Worm (Caenorhabditis elegans) whole organism, L2 larva: ENCODE data around the gene rap-1.

ENCODE experiments used
- C34F6.9 ChIP-seq: fragments of 150-350 bp; optimal IDR thresholded peaks from 2 replicates; lab custom pipeline; 2014; ENCODE audit warnings: missing biosample characterization, missing genetic modification characterization
- F13H6.1 ChIP-seq: sonication (generic microtip); optimal IDR thresholded peaks from 2 replicates; lab custom pipeline; 2016; ENCODE audit warnings: missing genetic modification characterization, missing compliant biosample characterization
- R02D3.7 ChIP-seq: fragments of 150-350 bp; optimal IDR thresholded peaks from 2 replicates; lab custom pipeline; 2014; ENCODE audit warnings: missing biosample characterization, missing genetic modification characterization
- ZK546.5 ChIP-seq: sonication (generic microtip); optimal IDR thresholded peaks from 2 replicates; lab custom pipeline; 2017; ENCODE audit warnings: missing biosample characterization, missing genetic modification characterization
- alr-1 ChIP-seq: fragments of 150-350 bp; optimal IDR thresholded peaks from 2 replicates; lab custom pipeline; 2014; ENCODE audit warnings: missing biosample characterization, missing genetic modification characterization
- aly-2 ChIP-seq: fragments of 150-350 bp; optimal IDR thresholded peaks from 2 replicates; lab custom pipeline; 2014; ENCODE audit warnings: missing biosample characterization, missing genetic modification characterization
- ama-1 ChIP-seq: fragments of 150-350 bp; optimal IDR thresholded peaks from 2 replicates; lab custom pipeline; 2018; ENCODE audit warnings: inconsistent platforms
- ceh-16 ChIP-seq: fragments of 150-350 bp; optimal IDR thresholded peaks from 2 replicates; lab custom pipeline; 2014; ENCODE audit warnings: missing biosample characterization, missing genetic modification characterization
- ceh-82 ChIP-seq: fragments of 150-350 bp; optimal IDR thresholded peaks from 2 replicates; lab custom pipeline; 2014; ENCODE audit warnings: missing biosample characterization, missing genetic modification characterization
- crh-2 ChIP-seq: sonication (generic microtip); optimal IDR thresholded peaks from 2 replicates; lab custom pipeline; 2017; ENCODE audit warnings: missing biosample characterization, missing genetic modification characterization
- elt-3 ChIP-seq: sonication (generic microtip); optimal IDR thresholded peaks from 2 replicates; lab custom pipeline; 2017; ENCODE audit warnings: missing biosample characterization, missing genetic modification characterization
- fos-1 ChIP-seq: fragments of 150-350 bp; optimal IDR thresholded peaks from 2 replicates; lab custom pipeline; 2014; ENCODE audit warnings: missing biosample characterization, missing genetic modification characterization
- gmeb-1 ChIP-seq: fragments of 150-350 bp; optimal IDR thresholded peaks from 2 replicates; lab custom pipeline; 2014; ENCODE audit warnings: missing biosample characterization, missing genetic modification characterization
- lin-11 ChIP-seq: fragments of 150-350 bp; sonication (generic microtip); optimal IDR thresholded peaks from 2 replicates; lab custom pipeline; 2014; ENCODE audit warnings: missing biosample characterization, missing genetic modification characterization, inconsistent platforms, mixed read lengths
- lin-13 ChIP-seq: fragments of 150-350 bp; optimal IDR thresholded peaks from 2 replicates; lab custom pipeline; 2014; ENCODE audit warnings: missing biosample characterization, missing genetic modification reagents, missing genetic modification characterization
- lin-39 ChIP-seq: fragments of 150-350 bp; optimal IDR thresholded peaks from 2 replicates; lab custom pipeline; 2014; ENCODE audit warnings: missing biosample characterization, missing genetic modification reagents, missing genetic modification characterization
- lsy-2 ChIP-seq, 2 experiments: fragments of 150-350 bp in 1 of 2; sonication (generic microtip) in 1 of 2; optimal IDR thresholded peaks; 2 replicates each; lab custom pipeline; 2014 to 2017; ENCODE audit warnings: missing biosample characterization in 2 of 2, missing genetic modification characterization in 2 of 2
- mab-5 ChIP-seq: fragments of 150-350 bp; optimal IDR thresholded peaks from 2 replicates; lab custom pipeline; 2014; ENCODE audit warnings: missing biosample characterization, missing genetic modification characterization
- mbf-1 ChIP-seq: sonication (generic microtip); optimal IDR thresholded peaks from 2 replicates; lab custom pipeline; 2017; ENCODE audit warnings: missing biosample characterization, missing genetic modification characterization
- nhr-10 ChIP-seq: sonication (generic microtip); optimal IDR thresholded peaks from 2 replicates; lab custom pipeline; 2017; ENCODE audit warnings: missing biosample characterization, missing genetic modification characterization
- nhr-11 ChIP-seq: fragments of 150-350 bp; optimal IDR thresholded peaks from 2 replicates; lab custom pipeline; 2014; ENCODE audit warnings: missing biosample characterization, missing genetic modification characterization
- nhr-12 ChIP-seq: fragments of 150-350 bp; optimal IDR thresholded peaks from 2 replicates; lab custom pipeline; 2014; ENCODE audit warnings: missing biosample characterization, missing genetic modification characterization
- nhr-129 ChIP-seq: fragments of 150-350 bp; optimal IDR thresholded peaks from 2 replicates; lab custom pipeline; 2014; ENCODE audit warnings: missing biosample characterization, missing genetic modification characterization
- nhr-21 ChIP-seq: fragments of 150-350 bp; optimal IDR thresholded peaks from 2 replicates; lab custom pipeline; 2014; ENCODE audit warnings: missing biosample characterization, missing genetic modification characterization
- nhr-23 ChIP-seq: fragments of 150-350 bp; optimal IDR thresholded peaks from 2 replicates; lab custom pipeline; 2014; ENCODE audit warnings: missing biosample characterization, missing genetic modification reagents, missing genetic modification characterization
- nhr-237 ChIP-seq: fragments of 150-350 bp; optimal IDR thresholded peaks from 2 replicates; lab custom pipeline; 2014; ENCODE audit warnings: missing biosample characterization, missing genetic modification characterization
- nhr-25 ChIP-seq: fragments of 150-350 bp; sonication (generic microtip); optimal IDR thresholded peaks from 3 replicates; lab custom pipeline; 2014; ENCODE audit warnings: missing biosample characterization, missing genetic modification characterization
- nhr-6 ChIP-seq: fragments of 150-350 bp; optimal IDR thresholded peaks from 2 replicates; lab custom pipeline; 2014; ENCODE audit warnings: missing biosample characterization, missing genetic modification characterization
- sem-4 ChIP-seq: fragments of 150-350 bp; optimal IDR thresholded peaks from 2 replicates; lab custom pipeline; 2014; ENCODE audit warnings: missing biosample characterization, missing genetic modification reagents, missing genetic modification characterization
- skn-1 ChIP-seq: sonication (generic microtip); optimal IDR thresholded peaks from 2 replicates; lab custom pipeline; 2017; ENCODE audit warnings: missing biosample characterization, missing genetic modification characterization
- sma-3 ChIP-seq: sonication (generic microtip); optimal IDR thresholded peaks from 2 replicates; lab custom pipeline; 2016; ENCODE audit warnings: missing genetic modification reagents, missing genetic modification characterization, missing compliant biosample characterization
- sma-9 ChIP-seq, 2 experiments: fragments of 150-350 bp in 1 of 2; sonication (generic microtip) in 1 of 2; optimal IDR thresholded peaks; 2 replicates each; lab custom pipeline; 2014 to 2016; ENCODE audit warnings: missing genetic modification characterization in 2 of 2, mild to moderate bottlenecking in 1 of 2, missing biosample characterization in 1 of 2, missing compliant biosample characterization in 1 of 2, missing genetic modification reagents in 1 of 2, moderate library complexity in 1 of 2
- snpc-4 ChIP-seq: fragments of 150-350 bp; optimal IDR thresholded peaks from 2 replicates; lab custom pipeline; 2014; ENCODE audit warnings: missing biosample characterization, missing genetic modification characterization
- unc-39 ChIP-seq: fragments of 150-350 bp; optimal IDR thresholded peaks from 2 replicates; lab custom pipeline; 2014; ENCODE audit warnings: missing biosample characterization, missing genetic modification characterization
- unc-55 ChIP-seq: fragments of 150-350 bp; sonication (generic microtip); optimal IDR thresholded peaks from 3 replicates; lab custom pipeline; 2014; ENCODE audit warnings: missing biosample characterization, missing genetic modification reagents, missing genetic modification characterization
- unc-62 ChIP-seq: fragments of 150-350 bp; optimal IDR thresholded peaks from 2 replicates; lab custom pipeline; 2014; ENCODE audit warnings: missing biosample characterization, missing genetic modification reagents, missing genetic modification characterization
- zag-1 ChIP-seq: fragments of 150-350 bp; optimal IDR thresholded peaks from 2 replicates; lab custom pipeline; 2014; ENCODE audit warnings: missing biosample characterization, missing genetic modification characterization
- ztf-1 ChIP-seq: fragments of 200-800 bp; sonication (Bioruptor generic); conservative IDR thresholded peaks from 2 replicates; pipeline ENCODE4 v1.3.6; 2022; ENCODE audit warnings: missing genetic modification characterization, missing compliant biosample characterization
- ztf-4 ChIP-seq: fragments of 150-350 bp; optimal IDR thresholded peaks from 2 replicates; lab custom pipeline; 2014; ENCODE audit warnings: missing biosample characterization, missing genetic modification characterization

The rap-1 gene

DNA sequence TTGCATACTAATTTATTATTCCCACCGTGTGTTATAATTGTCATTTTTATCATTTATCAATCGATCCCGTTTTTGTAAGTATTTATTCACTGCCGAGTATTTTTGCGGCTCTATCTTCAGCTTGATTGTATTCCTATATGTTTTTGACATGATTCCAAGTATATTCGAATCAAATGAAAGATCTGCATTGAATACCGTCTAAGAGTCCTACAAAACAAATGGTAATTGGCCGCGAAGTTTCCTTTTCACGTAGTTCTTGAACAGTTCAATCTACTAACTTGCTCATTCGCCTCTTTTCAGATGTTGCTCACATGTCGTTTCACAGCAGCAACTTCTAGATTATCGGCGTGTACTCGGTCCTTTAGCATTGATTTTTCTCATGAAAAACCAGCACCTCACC is 26.1 kb downstream of the rap-1 start, which contains the start of gene C27B7.2:
Gene C27B7.2 (plus strand): TSS at position 301 of the 400 bp plus-strand sequence.
- no peak for TF ChIP-seq ztf-1
- TF ChIP-seq nhr-6 (tag; lab: Kevin White, UChicago): no peak
- TF ChIP-seq gmeb-1 (tag; lab: Kevin White, UChicago): no peak

DNA sequence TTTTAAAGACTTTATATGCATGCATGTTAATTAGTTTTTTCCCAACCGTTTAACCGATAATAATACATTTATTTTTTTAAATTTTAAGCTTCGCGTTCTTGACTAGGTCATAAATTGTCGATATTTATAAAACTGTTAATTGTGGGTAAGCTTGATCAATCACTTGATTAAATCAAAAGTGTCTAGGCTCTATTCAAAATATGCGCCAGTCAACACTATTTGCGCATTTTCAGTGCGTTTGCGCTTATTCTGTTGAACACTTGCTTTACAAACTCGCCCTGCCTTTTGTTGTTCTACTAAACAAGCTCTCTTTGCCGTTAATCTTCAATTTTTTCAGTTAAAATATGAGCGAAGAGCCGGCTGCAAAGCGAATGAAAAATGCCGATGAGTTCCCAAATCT is 27.6 kb downstream of the rap-1 start, which contains the start of gene spr-2:
Gene spr-2 (plus strand): TSS at position 332 of the 400 bp plus-strand sequence.
- TF ChIP-seq ceh-82 (tag; lab: Kevin White, UChicago) (no peak), nhr-25 (peak; percentile 71), aly-2 (tag; lab: Kevin White, UChicago) (no peak), unc-55 (peak; percentile 90), zag-1 (no peak), nhr-21 (peak; percentile 56), nhr-6 (tag; lab: Kevin White, UChicago) (peak; percentile 62), F13H6.1 (peak; percentile 67), crh-2 (peak; percentile 80), fos-1 (tag; lab: Kevin White, UChicago) (peak; percentile 40), lin-13 (peak; percentile 72), sem-4 (tag; lab: Kevin White, UChicago) (peak; percentile 56), gmeb-1 (tag; lab: Kevin White, UChicago) (peak; percentile 89), R02D3.7 (tag; lab: Kevin White, UChicago) (no peak), nhr-11 (tag; lab: Kevin White, UChicago) (no peak), sma-3 (GFP tag; lab: Kevin White, UChicago) (peak; percentile 70), lsy-2 (tag; optimal IDR thresholded peaks at IDR 0.05; lab: Kevin White, UChicago) (peak; percentile 60 to 90), nhr-23 (no peak), nhr-129 (peak; percentile 72), sma-9 (GFP tag; optimal IDR thresholded peaks at IDR 0.05; lab: Kevin White, UChicago) (peak; percentile 75), sma-9 (tag; optimal IDR thresholded peaks at IDR 0.05; lab: Kevin White, UChicago) (no peak), mab-5 (tag; lab: Kevin White, UChicago) (peak; percentile 20), ztf-4 (tag; lab: Kevin White, UChicago) (peak; percentile 4), C34F6.9 (tag; lab: Kevin White, UChicago) (peak; percentile 91), nhr-10 (tag; lab: Kevin White, UChicago) (peak; percentile 32), lin-11 (tag; lab: Kevin White, UChicago) (peak; percentile 38), snpc-4 (peak; percentile 25), ama-1 (lab: Kevin White, UChicago) (no peak)

DNA sequence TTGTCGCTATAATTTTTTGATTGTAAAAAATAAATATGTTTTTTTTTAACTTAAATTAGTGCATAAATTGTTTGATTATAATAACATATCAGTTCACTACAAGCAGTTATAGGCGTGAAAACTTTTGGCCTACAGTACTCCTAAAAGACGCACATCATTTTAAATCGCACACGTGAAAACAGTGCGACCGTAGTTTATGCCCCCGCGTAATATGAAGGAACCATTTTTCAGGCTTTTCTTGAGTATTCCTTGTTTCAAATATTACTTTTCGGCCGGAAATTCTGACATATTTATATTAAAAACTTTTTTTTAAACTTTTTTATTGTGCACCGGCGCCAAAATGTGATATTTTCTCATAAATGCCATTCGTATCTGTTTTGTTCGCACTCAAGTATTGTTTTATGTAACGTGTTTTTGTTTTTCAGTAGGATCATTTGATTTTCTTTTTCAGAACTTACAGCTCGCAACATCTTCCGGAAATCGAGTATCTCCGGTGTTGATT is 30.1 kb downstream of the rap-1 start, which contains the start of gene oma-1:
Gene oma-1 (plus strand): TSS at position 452 of the 502 bp plus-strand sequence.
- TF ChIP-seq sem-4 (tag; lab: Kevin White, UChicago) (no peak), unc-55 (no peak), nhr-12 (tag; lab: Kevin White, UChicago) (no peak), snpc-4 (no peak), sma-3 (GFP tag; lab: Kevin White, UChicago) (no peak), mbf-1 (tag; lab: Kevin White, UChicago) (no peak), skn-1 (tag; lab: Kevin White, UChicago) (no peak), nhr-237 (no peak), unc-62 (no peak), gmeb-1 (tag; lab: Kevin White, UChicago) (no peak), alr-1 (tag; lab: Kevin White, UChicago) (no peak), unc-39 (no peak), lin-39 (tag; lab: Kevin White, UChicago) (no peak), lin-13 (no peak), ZK546.5 (tag; lab: Kevin White, UChicago) (no peak), sma-9 (GFP tag; optimal IDR thresholded peaks at IDR 0.05; lab: Kevin White, UChicago) (no peak), sma-9 (tag; optimal IDR thresholded peaks at IDR 0.05; lab: Kevin White, UChicago) (no peak), C34F6.9 (tag; lab: Kevin White, UChicago) (no peak), crh-2 (no peak)
- TF ChIP-seq, all 48 proteins: peak for 0

DNA sequence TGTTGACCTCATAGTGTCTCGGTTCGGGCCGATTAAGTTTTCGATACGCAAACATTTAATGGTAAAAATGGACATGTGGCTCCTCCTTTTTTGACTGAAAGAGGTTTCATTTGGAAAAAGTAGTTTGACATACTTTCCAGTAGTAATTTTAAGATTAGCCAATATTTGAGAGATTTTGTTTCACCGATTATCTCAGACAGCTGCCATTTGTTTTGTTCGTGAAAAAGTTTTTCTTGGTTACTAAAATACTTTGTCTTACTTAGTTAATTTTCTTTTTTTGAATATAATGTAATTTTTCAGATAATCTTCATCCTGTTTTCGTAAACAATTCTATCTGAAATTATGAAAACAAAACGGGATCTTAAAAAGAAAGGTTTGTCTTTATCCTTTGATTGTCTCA is 32.5 kb downstream of the rap-1 start, which contains the start of gene C09G9.5:
Gene C09G9.5 (plus strand): TSS at position 301 of the 400 bp plus-strand sequence.
- TF ChIP-seq fos-1 (tag; lab: Kevin White, UChicago) (no peak), elt-3 (tag; lab: Kevin White, UChicago) (no peak), unc-55 (no peak), nhr-129 (no peak), ceh-16 (tag; lab: Kevin White, UChicago) (no peak), nhr-237 (no peak)
